Fruit fly (Drosophila melanogaster) whole organism, wandering third instar larva: ENCODE data around the gene CG4073.

Experiments
- Abd-B ChIP-seq: fragments of >200 bp; optimal IDR thresholded peaks from 2 replicates; lab custom pipeline; 2017; ENCODE audit warnings: missing biosample characterization, missing genetic modification characterization
- Dfd ChIP-seq: fragments of >200 bp; optimal IDR thresholded peaks from 2 replicates; lab custom pipeline; 2017; ENCODE audit warnings: missing biosample characterization, missing genetic modification characterization
- GATAd ChIP-seq: sonication (Bioruptor generic); optimal IDR thresholded peaks from 2 replicates; lab custom pipeline; 2016; ENCODE audit warnings: missing biosample characterization, missing genetic modification characterization
- HLH106 ChIP-seq: fragments of 200-800 bp; optimal IDR thresholded peaks from 3 replicates; lab custom pipeline; 2019; ENCODE audit warnings: missing biosample characterization, mild to moderate bottlenecking, missing genetic modification characterization, moderate library complexity
- Sp1 ChIP-seq: fragments of 200-800 bp; sonication (Bioruptor generic); optimal IDR thresholded peaks from 3 replicates; lab custom pipeline; 2019; ENCODE audit warnings: missing biosample characterization, mild to moderate bottlenecking, missing genetic modification characterization, moderate library complexity
- Vsx2 ChIP-seq: fragments of 200-300, 225-300 bp; sonication (Bioruptor generic); optimal IDR thresholded peaks from 2 replicates; lab custom pipeline; 2018; ENCODE audit warnings: missing biosample characterization, missing genetic modification characterization; ENCODE audit not compliant: partially characterized antibody
- ey ChIP-seq: fragments of 200-800 bp; sonication (Bioruptor generic); optimal IDR thresholded peaks from 2 replicates; lab custom pipeline; 2016; ENCODE audit warnings: missing biosample characterization, missing genetic modification characterization
- foxo ChIP-seq, 2 experiments: fragments of 200-800 bp; sonication (Bioruptor generic); optimal IDR thresholded peaks; 2 replicates in 1 of 2; 3 replicates in 1 of 2; lab custom pipeline; 2016 to 2017; ENCODE audit warnings: missing biosample characterization in 2 of 2, missing genetic modification characterization in 2 of 2
- h ChIP-seq: fragments of 200-800 bp; sonication (Bioruptor generic); optimal IDR thresholded peaks from 3 replicates; lab custom pipeline; 2016; ENCODE audit warnings: missing biosample characterization, mild to moderate bottlenecking, missing genetic modification characterization
- jim ChIP-seq: fragments of 175-275, 200-325 bp; sonication (Bioruptor generic); optimal IDR thresholded peaks from 2 replicates; lab custom pipeline; 2016; ENCODE audit warnings: missing biosample characterization, mild to moderate bottlenecking, missing genetic modification characterization
- psq ChIP-seq: fragments of 200-800 bp; sonication (Bioruptor generic); optimal IDR thresholded peaks from 3 replicates; lab custom pipeline; 2017; ENCODE audit warnings: missing biosample characterization, mild to moderate bottlenecking, missing genetic modification characterization, moderate library complexity
- rgr ChIP-seq: fragments of 200-800 bp; sonication (Bioruptor generic); optimal IDR thresholded peaks from 3 replicates; lab custom pipeline; 2016; ENCODE audit warnings: missing biosample characterization, mild to moderate bottlenecking, missing genetic modification characterization

DNA sequence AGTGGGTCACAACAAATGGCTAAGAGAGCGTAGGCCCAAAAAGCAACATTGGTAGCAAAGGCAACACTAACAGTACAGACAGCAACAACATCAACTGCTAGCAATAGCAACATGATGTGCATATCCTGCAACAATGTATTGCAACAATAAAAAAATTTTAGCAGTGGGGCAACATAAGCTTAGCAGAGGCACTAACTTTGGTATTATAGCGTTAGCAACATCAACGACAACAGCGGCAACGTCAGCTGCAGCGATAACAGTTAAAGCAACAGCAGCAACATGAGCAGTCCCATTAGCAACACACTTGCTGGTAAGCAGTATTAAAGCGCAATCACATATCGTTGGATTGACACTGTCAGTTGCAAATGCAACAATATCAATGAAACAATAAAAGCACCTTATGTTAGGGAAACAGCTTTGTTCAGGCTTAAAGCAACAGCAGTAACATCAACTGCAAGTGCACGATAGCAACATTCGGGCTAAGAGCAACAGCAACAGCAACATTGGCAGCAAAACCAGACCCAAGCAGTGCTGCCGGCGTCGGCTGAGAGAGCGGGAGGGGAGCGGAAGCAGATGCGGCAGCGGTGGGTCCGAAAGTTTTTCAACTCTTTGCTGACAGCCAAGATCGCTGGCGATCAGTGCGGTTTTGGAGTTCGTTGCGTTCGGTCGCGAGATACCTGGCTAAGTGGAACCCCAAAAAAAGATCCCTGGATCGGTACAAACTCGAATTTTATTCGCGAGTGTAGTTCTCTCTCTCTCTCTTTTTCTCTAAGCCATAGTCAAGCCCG, 28.1 kb upstream of the CG4073 start, which contains the start of gene Skel:
- no peak for TF ChIP-seq HLH106 (tag; lab: Kevin White, UChicago)
- TF ChIP-seq Vsx2, result peak; percentile 34
- no peak for TF ChIP-seq ey (GFP tag; lab: Kevin White, UChicago)
- no peak for TF ChIP-seq psq
- no peak for TF ChIP-seq Abd-B (GFP tag; lab: Kevin White, UChicago)
- no peak for TF ChIP-seq Sp1 (GFP tag; lab: Kevin White, UChicago)
- no peak for TF ChIP-seq rgr (GFP tag; lab: Kevin White, UChicago)
- no peak for TF ChIP-seq Dfd (GFP tag; lab: Kevin White, UChicago)
- TF ChIP-seq h (GFP tag; lab: Kevin White, UChicago), result peak; percentile 3
- TF ChIP-seq GATAd (GFP tag; lab: Kevin White, UChicago), result no peak
- TF ChIP-seq foxo (GFP tag; optimal IDR thresholded peaks at IDR 0.05; lab: Kevin White, UChicago), result no peak
- no peak for TF ChIP-seq jim (GFP tag; lab: Kevin White, UChicago)
